Worm (Caenorhabditis elegans): ENCODE data around the gene nhr-125.

DNA sequence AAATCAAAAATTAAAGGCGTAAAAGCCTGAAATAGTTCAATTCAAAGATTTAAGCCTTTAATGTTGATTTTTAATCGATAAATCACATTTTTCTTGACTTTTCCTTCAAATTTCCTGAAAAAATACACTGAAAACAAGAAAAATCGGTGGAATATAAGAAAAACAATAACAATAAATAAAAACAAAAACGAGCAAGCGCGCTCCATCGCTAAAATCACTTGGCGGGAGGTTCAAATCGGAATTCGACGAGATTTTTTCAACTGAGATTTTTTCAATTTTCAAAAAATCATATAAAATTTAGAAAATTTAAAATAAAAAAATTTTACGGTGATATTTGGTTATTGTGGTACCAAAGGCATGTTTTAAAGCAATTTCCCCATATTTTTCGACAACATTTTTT, 14.2 kb upstream of the nhr-125 start:
- TF ChIP-seq him-1 (tag; optimal IDR thresholded peaks at IDR 0.05): no peak
- TF ChIP-seq W03F9.2 (tag; optimal IDR thresholded peaks at IDR 0.05): no peak
- no peak for TF ChIP-seq dao-5 (tag; optimal IDR thresholded peaks at IDR 0.05)
